Fruit fly (Drosophila melanogaster): ENCODE measurements around the gene Arp2.

The Arp2 gene

dm6 chrX:16553542-16554182 lies at the start of gene Arp2:
Gene Arp2, minus strand, starts transcription at chrX:16553968.
- no peak for TF ChIP-seq Dll (optimal IDR thresholded peaks at IDR 0.05)
- no peak for TF ChIP-seq usp (GFP tag; optimal IDR thresholded peaks at IDR 0.05)
- no peak for TF ChIP-seq CG8478 (optimal IDR thresholded peaks at IDR 0.05)
- TF ChIP-seq EcR (GFP tag; optimal IDR thresholded peaks at IDR 0.05), result no peak
- TF ChIP-seq pan (optimal IDR thresholded peaks at IDR 0.05), result no peak
- TF ChIP-seq psq (optimal IDR thresholded peaks at IDR 0.05), result no peak

- TF ChIP-seq EcR (GFP tag; optimal IDR thresholded peaks at IDR 0.05) (no peak), CG8478 (optimal IDR thresholded peaks at IDR 0.05) (peak; percentile 20)
Measured at dm6 chrX:16599770-16600169, 46.0 kb upstream of the Arp2 start.

dm6 chrX:16598978-16599664 lies 45.4 kb upstream of the Arp2 start, which contains the start of the genes CG9784 and Nup153:
Gene CG9784, minus strand, starts transcription at chrX:16599215.
Gene Nup153, plus strand, starts transcription at chrX:16599241.
- no peak for TF ChIP-seq EcR (GFP tag; optimal IDR thresholded peaks at IDR 0.05)
- TF ChIP-seq CG8478 (optimal IDR thresholded peaks at IDR 0.05), result no peak
- TF ChIP-seq psq (optimal IDR thresholded peaks at IDR 0.05), result no peak
- no peak for TF ChIP-seq pan (optimal IDR thresholded peaks at IDR 0.05)
- no peak for TF ChIP-seq usp (GFP tag; optimal IDR thresholded peaks at IDR 0.05)
- no peak for TF ChIP-seq Dll (optimal IDR thresholded peaks at IDR 0.05)

- TF ChIP-seq psq (optimal IDR thresholded peaks at IDR 0.05) (no peak), CG8478 (optimal IDR thresholded peaks at IDR 0.05) (no peak), pan (optimal IDR thresholded peaks at IDR 0.05) (no peak), usp (GFP tag; optimal IDR thresholded peaks at IDR 0.05) (no peak), Dll (optimal IDR thresholded peaks at IDR 0.05) (no peak), EcR (GFP tag; optimal IDR thresholded peaks at IDR 0.05) (no peak)
Measured at dm6 chrX:16598336-16598977, 44.7 kb upstream of the Arp2 start.

- TF ChIP-seq Dll (optimal IDR thresholded peaks at IDR 0.05), result no peak
- no peak for TF ChIP-seq CG8478 (optimal IDR thresholded peaks at IDR 0.05)
- no peak for TF ChIP-seq psq (optimal IDR thresholded peaks at IDR 0.05)
- TF ChIP-seq usp (GFP tag; optimal IDR thresholded peaks at IDR 0.05), result no peak
- no peak for TF ChIP-seq pan (optimal IDR thresholded peaks at IDR 0.05)
- TF ChIP-seq EcR (GFP tag; optimal IDR thresholded peaks at IDR 0.05), result no peak
Measured at dm6 chrX:16596250-16596793, 42.6 kb upstream of the Arp2 start.

dm6 chrX:16595411-16595810 lies 41.6 kb upstream of the Arp2 start:
- TF ChIP-seq CG8478 (optimal IDR thresholded peaks at IDR 0.05), result no peak
- TF ChIP-seq psq (optimal IDR thresholded peaks at IDR 0.05), result no peak
- no peak for TF ChIP-seq EcR (GFP tag; optimal IDR thresholded peaks at IDR 0.05)
- TF ChIP-seq Dll (optimal IDR thresholded peaks at IDR 0.05), result no peak
- TF ChIP-seq pan (optimal IDR thresholded peaks at IDR 0.05), result no peak
- TF ChIP-seq usp (GFP tag; optimal IDR thresholded peaks at IDR 0.05), result no peak

DNA sequence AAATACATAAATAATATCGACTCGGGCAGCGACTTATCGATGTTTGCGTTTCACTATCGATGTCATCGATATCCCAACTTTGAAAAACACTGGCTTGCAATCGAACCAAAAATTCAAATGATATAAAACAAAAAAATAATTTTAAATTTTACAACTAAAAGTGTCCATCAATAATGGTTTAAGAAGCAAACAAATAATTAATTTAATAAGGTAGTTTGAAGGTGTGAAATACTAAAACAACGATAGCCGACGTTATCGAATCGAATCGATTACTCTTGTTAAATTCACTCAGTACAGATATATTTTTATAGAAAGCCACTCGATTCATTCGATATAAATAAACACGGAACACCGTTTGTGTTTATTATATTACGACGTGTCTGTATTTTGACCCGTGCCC lies 39.6 kb upstream of the Arp2 start, which contains the start of the genes SMC3 and Ubc7:
SMC3 (minus strand) TSS at position 22 of the 400 bp plus-strand sequence.
Ubc7 (plus strand) TSS at position 260 of the 400 bp plus-strand sequence.
- TF ChIP-seq pan (optimal IDR thresholded peaks at IDR 0.05) (no peak), EcR (GFP tag; optimal IDR thresholded peaks at IDR 0.05) (no peak), Dll (optimal IDR thresholded peaks at IDR 0.05) (no peak), CG8478 (optimal IDR thresholded peaks at IDR 0.05) (no peak), usp (GFP tag; optimal IDR thresholded peaks at IDR 0.05) (no peak), psq (optimal IDR thresholded peaks at IDR 0.05) (no peak)

DNA sequence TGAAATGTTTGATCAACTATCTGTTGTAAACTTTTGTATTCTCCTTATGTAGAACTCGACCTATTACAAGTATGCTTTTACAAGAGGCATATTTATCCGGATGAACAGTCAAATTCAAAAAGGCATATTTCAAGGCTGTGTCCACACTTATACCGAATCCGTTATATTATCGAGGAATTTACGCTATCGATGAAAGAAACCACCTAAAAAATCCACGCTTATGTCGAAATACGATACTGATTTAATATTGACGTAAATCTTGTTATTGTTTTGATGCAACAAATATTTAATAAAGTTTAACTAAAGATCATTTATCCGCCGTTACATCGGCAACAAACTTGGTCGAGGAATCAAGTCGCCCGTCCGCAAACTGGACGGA lies 33.9 kb upstream of the Arp2 start, which contains the start of gene CG13014:
CG13014 (plus strand) TSS at position 206 of the 379 bp plus-strand sequence.
- TF ChIP-seq pan (optimal IDR thresholded peaks at IDR 0.05), result no peak
- TF ChIP-seq CG8478 (optimal IDR thresholded peaks at IDR 0.05), result no peak
- no peak for TF ChIP-seq Dll (optimal IDR thresholded peaks at IDR 0.05)
- no peak for TF ChIP-seq usp (GFP tag; optimal IDR thresholded peaks at IDR 0.05)
- TF ChIP-seq psq (optimal IDR thresholded peaks at IDR 0.05), result no peak
- TF ChIP-seq EcR (GFP tag; optimal IDR thresholded peaks at IDR 0.05), result no peak

dm6 chrX:16587021-16587667 lies 33.4 kb upstream of the Arp2 start, which contains the start of gene CanA-14F:
Gene CanA-14F, minus strand, starts transcription at chrX:16587172.
- TF ChIP-seq usp (GFP tag; optimal IDR thresholded peaks at IDR 0.05), result no peak
- TF ChIP-seq Dll (optimal IDR thresholded peaks at IDR 0.05), result no peak
- TF ChIP-seq pan (optimal IDR thresholded peaks at IDR 0.05), result no peak
- TF ChIP-seq CG8478 (optimal IDR thresholded peaks at IDR 0.05), result no peak
- TF ChIP-seq EcR (GFP tag; optimal IDR thresholded peaks at IDR 0.05), result no peak
- TF ChIP-seq psq (optimal IDR thresholded peaks at IDR 0.05), result no peak

dm6 chrX:16586178-16586890 lies 32.6 kb upstream of the Arp2 start:
- TF ChIP-seq pan (optimal IDR thresholded peaks at IDR 0.05), result peak; percentile 28
- TF ChIP-seq Dll (optimal IDR thresholded peaks at IDR 0.05), result no peak
- TF ChIP-seq CG8478 (optimal IDR thresholded peaks at IDR 0.05), result peak; percentile 65

dm6 chrX:16585569-16585968 lies 31.8 kb upstream of the Arp2 start:
- TF ChIP-seq pan (optimal IDR thresholded peaks at IDR 0.05) (no peak), Dll (optimal IDR thresholded peaks at IDR 0.05) (no peak)
